Fruit fly (Drosophila melanogaster) whole organism, embryonic: ENCODE data around the gene CG13721.

ENCODE experiments used
- Aef1 ChIP-seq: fragments of 200-800 bp; sonication (Bioruptor generic); IDR thresholded peaks from 3 replicates; pipeline ENCODE4 v1.3.6; 2022; ENCODE audit warnings: missing biosample characterization, missing genetic modification characterization
- Antp ChIP-seq: fragments of 200-800 bp; sonication (Bioruptor generic); optimal IDR thresholded peaks from 3 replicates; lab custom pipeline; 2016; ENCODE audit warnings: missing biosample characterization, missing genetic modification characterization
- Awh ChIP-seq: fragments of 200-800 bp; sonication (Bioruptor generic); IDR thresholded peaks from 2 replicates; pipeline ENCODE4, ENCODE4 v1.3.6; 2022; ENCODE audit warnings: missing biosample characterization, missing genetic modification characterization
- Bteb2 ChIP-seq: fragments of 200-800 bp; sonication (Bioruptor generic); optimal IDR thresholded peaks from 2 replicates; lab custom pipeline; 2016; ENCODE audit warnings: missing biosample characterization, missing genetic modification characterization
- CG10267 ChIP-seq: fragments of 200-800 bp; sonication (Bioruptor generic); optimal IDR thresholded peaks from 2 replicates; lab custom pipeline; 2018; ENCODE audit warnings: missing biosample characterization, mild to moderate bottlenecking, missing genetic modification characterization, moderate library complexity
- CG10321 ChIP-seq: fragments of 200-800 bp; sonication (Bioruptor generic); IDR thresholded peaks from 2 replicates; pipeline ENCODE4 v1.3.6; 2022; ENCODE audit warnings: missing biosample characterization, missing genetic modification characterization
- CG10565 ChIP-seq: fragments of 200-800 bp; sonication (Bioruptor generic); optimal IDR thresholded peaks from 3 replicates; lab custom pipeline; 2016; ENCODE audit warnings: missing biosample characterization, mild to moderate bottlenecking, missing genetic modification characterization
- CG11695 ChIP-seq: fragments of 200-800 bp; sonication (Bioruptor generic); IDR thresholded peaks from 3 replicates; pipeline ENCODE4 v1.3.6; 2022; ENCODE audit warnings: missing biosample characterization, missing genetic modification characterization
- CG12071 ChIP-seq: fragments of 200-800 bp; sonication (Bioruptor generic); optimal IDR thresholded peaks from 3 replicates; lab custom pipeline; 2018; ENCODE audit warnings: missing biosample characterization, mild to moderate bottlenecking, missing genetic modification characterization
- CG12236 ChIP-seq: fragments of 200-800 bp; sonication (Bioruptor generic); optimal IDR thresholded peaks from 2 replicates; lab custom pipeline; 2016; ENCODE audit warnings: missing biosample characterization, missing genetic modification characterization
- CG12391 ChIP-seq: fragments of 200-800 bp; sonication (Bioruptor generic); optimal IDR thresholded peaks from 3 replicates; lab custom pipeline; 2018; ENCODE audit warnings: missing biosample characterization, mild to moderate bottlenecking, missing genetic modification characterization, moderate library complexity
- CG14050 ChIP-seq: fragments of 200-800 bp; sonication (Bioruptor generic); IDR thresholded peaks from 3 replicates; pipeline ENCODE4 v1.3.6; 2022; ENCODE audit warnings: missing biosample characterization, missing genetic modification characterization
- CG14441 ChIP-seq: fragments of 200-800 bp; sonication (Bioruptor generic); IDR thresholded peaks from 2 replicates; pipeline ENCODE4 v1.3.6; 2022; ENCODE audit warnings: missing biosample characterization, missing genetic modification characterization
- CG14667 ChIP-seq: fragments of 200-800 bp; sonication (Bioruptor generic); IDR thresholded peaks from 2 replicates; pipeline ENCODE4 v1.3.6; 2022; ENCODE audit warnings: missing biosample characterization, missing genetic modification characterization
- CG1529 ChIP-seq: fragments of 200-800 bp; sonication (Bioruptor generic); optimal IDR thresholded peaks from 3 replicates; lab custom pipeline; 2018; ENCODE audit warnings: missing biosample characterization, missing genetic modification characterization
- CG16813 ChIP-seq: fragments of 200-800 bp; sonication (Bioruptor generic); IDR thresholded peaks from 3 replicates; pipeline ENCODE4 v1.3.6; 2022; ENCODE audit warnings: missing biosample characterization, missing genetic modification characterization; ENCODE audit not compliant: partially characterized antibody
- CG4328 ChIP-seq: fragments of 200-800 bp; sonication (Bioruptor generic); optimal IDR thresholded peaks from 3 replicates; lab custom pipeline; 2017; ENCODE audit warnings: missing biosample characterization, missing genetic modification reagents, missing genetic modification characterization
- CG43689 ChIP-seq: fragments of 200-800 bp; sonication (Bioruptor generic); IDR thresholded peaks from 2 replicates; pipeline ENCODE4 v1.3.6; 2022; ENCODE audit warnings: missing biosample characterization, missing genetic modification characterization
- CG6175 ChIP-seq: fragments of 200-800 bp; sonication (Bioruptor generic); IDR thresholded peaks from 3 replicates; pipeline ENCODE4 v1.3.6; 2022; ENCODE audit warnings: missing biosample characterization, missing genetic modification characterization
- CG8290 ChIP-seq, 3 experiments: fragments of 200-800 bp; sonication (Bioruptor generic); optimal IDR thresholded peaks; 2 replicates each; lab custom pipeline; 2016 to 2019; ENCODE audit warnings: missing biosample characterization in 3 of 3, missing genetic modification characterization in 3 of 3, mild to moderate bottlenecking in 2 of 3, moderate library complexity in 1 of 3
- CHES-1-like ChIP-seq: fragments of 200-800 bp; sonication (Bioruptor generic); optimal IDR thresholded peaks from 2 replicates; lab custom pipeline; 2016; ENCODE audit warnings: missing biosample characterization, missing genetic modification characterization
- Dad ChIP-seq: fragments of 200-800 bp; sonication (Bioruptor generic); optimal IDR thresholded peaks from 3 replicates; lab custom pipeline; 2016; ENCODE audit warnings: missing biosample characterization, missing genetic modification characterization
- Dbx ChIP-seq: fragments of 200-800 bp; sonication (Bioruptor generic); IDR thresholded peaks from 3 replicates; pipeline ENCODE4 v1.3.6; 2022; ENCODE audit warnings: missing biosample characterization, missing genetic modification characterization
- Dll ChIP-seq: fragments of 200-800 bp; sonication (Bioruptor generic); IDR thresholded peaks from 4 replicates; pipeline ENCODE4 v1.3.6; 2022; ENCODE audit warnings: missing biosample characterization, missing genetic modification characterization; ENCODE audit not compliant: partially characterized antibody
- E2f1 ChIP-seq: fragments of 200-800 bp; sonication (Bioruptor generic); IDR thresholded peaks from 2 replicates; pipeline ENCODE4 v1.3.6; 2022; ENCODE audit warnings: missing biosample characterization, missing genetic modification characterization
- Ets97D ChIP-seq: fragments of 200-800 bp; sonication (Bioruptor generic); optimal IDR thresholded peaks from 3 replicates; lab custom pipeline; 2016; ENCODE audit warnings: missing biosample characterization, missing genetic modification characterization
- H15 ChIP-seq: fragments of 200-800 bp; sonication (Bioruptor generic); IDR thresholded peaks from 3 replicates; pipeline ENCODE4 v1.3.6; 2022; ENCODE audit warnings: missing biosample characterization, missing genetic modification characterization
- H2.0 ChIP-seq: fragments of 200-800 bp; sonication (Bioruptor generic); IDR thresholded peaks from 2 replicates; pipeline ENCODE4 v1.3.6; 2022; ENCODE audit warnings: missing biosample characterization, missing genetic modification characterization
- Hr78 ChIP-seq, 2 experiments: fragments of 200-800 bp in 1 of 2; fragments of >200 bp in 1 of 2; sonication (Bioruptor generic) in 1 of 2; optimal IDR thresholded peaks; 2 replicates each; lab custom pipeline; 2017 to 2019; ENCODE audit warnings: missing biosample characterization in 2 of 2, missing genetic modification characterization in 2 of 2, mild to moderate bottlenecking in 1 of 2, moderate library complexity in 1 of 2
- MBD-R2 ChIP-seq: fragments of 200-800 bp; sonication (Bioruptor generic); IDR thresholded peaks from 2 replicates; pipeline ENCODE4 v1.3.6; 2022; ENCODE audit warnings: missing biosample characterization, missing genetic modification characterization
- Meics ChIP-seq: fragments of 200-800 bp; sonication (Bioruptor generic); optimal IDR thresholded peaks from 2 replicates; lab custom pipeline; 2017; ENCODE audit warnings: missing biosample characterization, mild to moderate bottlenecking, missing genetic modification characterization
- Neu2 ChIP-seq: fragments of 200-800 bp; sonication (Bioruptor generic); optimal IDR thresholded peaks from 3 replicates; lab custom pipeline; 2016; ENCODE audit warnings: missing biosample characterization, missing genetic modification characterization, borderline replicate concordance
- Opbp ChIP-seq: fragments of 200-800 bp; sonication (Bioruptor generic); IDR thresholded peaks from 3 replicates; pipeline ENCODE4 v1.3.6; 2022; ENCODE audit warnings: missing biosample characterization, missing genetic modification characterization; ENCODE audit not compliant: partially characterized antibody
- Side ChIP-seq: fragments of 200-800 bp; sonication (Bioruptor generic); optimal IDR thresholded peaks from 2 replicates; lab custom pipeline; 2016; ENCODE audit warnings: missing biosample characterization, missing genetic modification characterization
- Sox102F ChIP-seq: fragments of 200-800 bp; sonication (Bioruptor generic); optimal IDR thresholded peaks from 2 replicates; lab custom pipeline; 2018; ENCODE audit warnings: missing biosample characterization, mild to moderate bottlenecking, missing genetic modification characterization, moderate library complexity
- ac ChIP-seq: fragments of 200-800 bp; sonication (Bioruptor generic); optimal IDR thresholded peaks from 3 replicates; lab custom pipeline; 2017; ENCODE audit warnings: missing biosample characterization, mild to moderate bottlenecking, missing genetic modification characterization
- bcd ChIP-seq: fragments of 200-800 bp; sonication (Bioruptor generic); optimal IDR thresholded peaks from 2 replicates; lab custom pipeline; 2017; ENCODE audit warnings: missing biosample characterization, mild to moderate bottlenecking, missing genetic modification characterization
- cas ChIP-seq: fragments of 200-800 bp; sonication (Bioruptor generic); IDR thresholded peaks from 2 replicates; pipeline ENCODE4 v1.3.6; 2022; ENCODE audit warnings: missing biosample characterization, missing genetic modification characterization
- corto ChIP-seq: fragments of 200-800 bp; sonication (Bioruptor generic); optimal IDR thresholded peaks from 2 replicates; lab custom pipeline; 2016; ENCODE audit warnings: missing biosample characterization, mild to moderate bottlenecking, missing genetic modification characterization, moderate library complexity
- danr ChIP-seq: fragments of 200-800 bp; sonication (Bioruptor generic); IDR thresholded peaks from 2 replicates; pipeline ENCODE4 v1.3.6; 2022; ENCODE audit warnings: missing biosample characterization, missing genetic modification characterization
- ftz-f1 ChIP-seq: fragments of 200-800 bp; sonication (Bioruptor generic); optimal IDR thresholded peaks from 2 replicates; lab custom pipeline; 2016; ENCODE audit warnings: missing biosample characterization, missing genetic modification characterization
- gro ChIP-seq: fragments of 200-800 bp; sonication (Bioruptor generic); optimal IDR thresholded peaks from 2 replicates; lab custom pipeline; 2016; ENCODE audit warnings: missing biosample characterization, missing genetic modification characterization
- jumu ChIP-seq: fragments of 200-800 bp; sonication (Bioruptor generic); optimal IDR thresholded peaks from 3 replicates; lab custom pipeline; 2016; ENCODE audit warnings: missing biosample characterization, missing genetic modification characterization
- mam ChIP-seq: fragments of 200-800 bp; sonication (Bioruptor generic); optimal IDR thresholded peaks from 3 replicates; lab custom pipeline; 2016; ENCODE audit warnings: missing biosample characterization, missing genetic modification characterization
- sens ChIP-seq: fragments of 200-800 bp; sonication (Bioruptor generic); peaks from one replicate; lab custom pipeline; 2016; ENCODE audit warnings: missing biosample characterization, missing genetic modification characterization
- sim ChIP-seq: fragments of 200-800 bp; sonication (Bioruptor generic); IDR thresholded peaks from 2 replicates; pipeline ENCODE4 v1.3.6; 2022; ENCODE audit warnings: missing biosample characterization, missing genetic modification characterization
- slbo ChIP-seq: fragments of 200-800 bp; sonication (Bioruptor generic); IDR thresholded peaks from 2 replicates; pipeline ENCODE4 v1.3.6; 2022; ENCODE audit warnings: missing biosample characterization, missing genetic modification characterization
- stc ChIP-seq: fragments of 200-800 bp; sonication (Bioruptor generic); IDR thresholded peaks from 2 replicates; pipeline ENCODE4 v1.3.6; 2022; ENCODE audit warnings: missing biosample characterization, missing genetic modification characterization
- toy ChIP-seq: fragments of 200-800 bp; sonication (Bioruptor generic); IDR thresholded peaks from 2 replicates; pipeline ENCODE4 v1.3.6; 2022; ENCODE audit warnings: missing biosample characterization, missing genetic modification characterization

The CG13721 gene

DNA sequence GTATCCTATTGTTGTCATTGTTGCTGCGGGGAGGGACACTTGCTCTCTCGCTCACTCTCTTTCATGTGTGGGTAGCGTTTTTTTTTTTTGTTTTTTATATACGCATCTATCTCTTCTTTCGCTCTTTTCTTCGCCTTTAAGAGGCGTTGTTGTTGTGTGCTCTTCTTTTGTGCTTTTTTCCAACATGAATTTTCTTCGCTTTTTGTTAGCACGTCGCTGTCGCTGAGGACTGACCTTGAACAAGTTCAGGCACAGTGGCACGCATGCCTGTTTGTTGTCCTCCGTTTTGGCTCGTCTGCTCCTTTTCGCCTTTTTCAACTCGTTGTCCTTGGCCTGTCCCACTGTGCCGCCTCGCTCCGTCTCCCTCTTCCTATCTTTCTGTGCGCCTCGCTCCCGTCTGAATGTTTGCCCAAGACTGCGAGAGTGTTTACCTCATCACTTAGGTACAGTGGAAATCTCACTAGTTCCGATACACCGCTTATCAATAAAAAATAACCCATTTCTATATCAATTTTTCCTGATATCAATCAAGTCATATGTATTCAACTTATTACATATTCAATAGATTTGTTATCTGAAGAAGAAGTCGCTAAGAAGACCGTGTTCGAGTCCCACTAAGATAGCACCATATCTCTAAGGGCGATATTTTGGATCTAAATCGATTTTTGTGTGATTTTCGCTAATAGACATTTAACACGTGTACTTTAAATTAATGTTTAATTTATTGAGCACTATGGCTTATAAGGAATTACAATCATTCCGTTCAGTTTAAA lies 45.6 kb upstream of the CG13721 start (continued):
- TF ChIP-seq CG14441 (no peak), jumu (GFP tag; lab: Kevin White, UChicago) (peak; percentile 32), Sox102F (no peak), corto (GFP tag; lab: Kevin White, UChicago) (peak; percentile 26), CG8290 (GFP tag; optimal IDR thresholded peaks at IDR 0.05; lab: Kevin White, UChicago) (no peak), CG8290 (tag; optimal IDR thresholded peaks at IDR 0.05; lab: Kevin White, UChicago) (peak in 1 of 2 experiments; percentile 69), ac (GFP tag; lab: Kevin White, UChicago) (no peak), Opbp (no peak), CG12236 (GFP tag; lab: Kevin White, UChicago) (no peak), slbo (GFP tag; lab: Robert Waterston, UW) (peak; percentile 79), danr (no peak), Dll (GFP tag; lab: Robert Waterston, UW) (no peak), CG10267 (peak; percentile 13), Ets97D (no peak), CG1529 (no peak), gro (GFP tag; lab: Kevin White, UChicago) (peak; percentile 13), ftz-f1 (GFP tag; lab: Kevin White, UChicago) (peak; percentile 97), Dad (GFP tag; lab: Kevin White, UChicago) (peak; percentile 22), Neu2 (GFP tag; lab: Kevin White, UChicago) (no peak), Dbx (GFP tag; lab: Robert Waterston, UW) (peak; percentile 71; the same call in 1 of the 3 replicates), CG16813 (GFP tag; lab: Robert Waterston, UW) (no peak), CG6175 (GFP tag; lab: Robert Waterston, UW) (no peak; the same call in 2 of the 3 replicates), CG43689 (GFP tag; lab: Robert Waterston, UW) (peak; percentile 8; the same call in 1 of the 2 replicates), CHES-1-like (GFP tag; lab: Kevin White, UChicago) (peak; percentile 45), cas (no peak), Antp (peak; percentile 63), CG12071 (GFP tag; lab: Kevin White, UChicago) (peak; percentile 41), Meics (GFP tag; lab: Kevin White, UChicago) (peak; percentile 52), Aef1 (GFP tag; lab: Robert Waterston, UW) (peak; percentile 27; the same call in 1 of the 3 replicates), sim (0 out of 2 replicates have a peak, but pooled peaks have one; percentile 34), CG10321 (GFP tag; lab: Robert Waterston, UW) (peak; percentile 36; the same call in 1 of the 2 replicates), CG11695 (GFP tag; lab: Robert Waterston, UW) (no peak), sens (GFP tag; lab: Kevin White, UChicago) (peak; percentile 92), bcd (GFP tag; lab: Kevin White, UChicago) (peak; percentile 15), CG4328 (GFP tag; lab: Kevin White, UChicago) (no peak), H2.0 (GFP tag; lab: Robert Waterston, UW) (peak; percentile 47), toy (no peak), mam (GFP tag; lab: Kevin White, UChicago) (peak; percentile 66), Awh (GFP tag; lab: Robert Waterston, UW) (no peak), stc (no peak), Bteb2 (GFP tag; lab: Kevin White, UChicago) (no peak), CG14050 (GFP tag; lab: Robert Waterston, UW) (0 out of 3 replicates have a peak, but pooled peaks have one; percentile 13), CG12391 (tag; lab: Kevin White, UChicago) (no peak), CG14667 (no peak), Side (GFP tag; lab: Kevin White, UChicago) (peak; percentile 49), H15 (no peak), MBD-R2 (GFP tag; lab: Robert Waterston, UW) (no peak; the same call in 1 of the 2 replicates), E2f1 (0 out of 2 replicates have a peak, but pooled peaks have one; percentile 21), CG10565 (GFP tag; lab: Kevin White, UChicago) (no peak), Hr78 (GFP tag; optimal IDR thresholded peaks at IDR 0.05; lab: Kevin White, UChicago) (no peak)
